Fruit fly (Drosophila melanogaster) whole organism, pupa: ENCODE results near the gene CG14185.

ENCODE experiments used
- CG10348 ChIP-seq: fragments of 200-800 bp; sonication (Bioruptor generic); IDR thresholded peaks from 2 replicates; pipeline ENCODE4 v1.3.6; 2022; ENCODE audit warnings: missing biosample characterization, missing genetic modification characterization
- CG12605 ChIP-seq: fragments of 200-800 bp; sonication (Bioruptor generic); IDR thresholded peaks from 2 replicates; pipeline ENCODE4 v1.3.6; 2022; ENCODE audit warnings: missing biosample characterization, missing genetic modification characterization
- CG13204 ChIP-seq: fragments of 200-800 bp; sonication (Bioruptor generic); optimal IDR thresholded peaks from 2 replicates; lab custom pipeline; 2018; ENCODE audit warnings: missing biosample characterization, mild to moderate bottlenecking, missing genetic modification characterization, moderate library complexity
- CG17806 ChIP-seq: fragments of 200-800 bp; sonication (Bioruptor generic); optimal IDR thresholded peaks from 2 replicates; lab custom pipeline; 2018; ENCODE audit warnings: missing biosample characterization, mild to moderate bottlenecking, missing genetic modification characterization, moderate library complexity
- CG4496 ChIP-seq: fragments of 200-800 bp; sonication (Bioruptor generic); IDR thresholded peaks from 3 replicates; pipeline ENCODE4 v1.3.6; 2022; ENCODE audit warnings: missing biosample characterization, missing genetic modification characterization
- CG8301 ChIP-seq: fragments of 200-800 bp; sonication (Bioruptor generic); optimal IDR thresholded peaks from 2 replicates; lab custom pipeline; 2018; ENCODE audit warnings: missing biosample characterization, mild to moderate bottlenecking, missing genetic modification characterization
- CG9948 ChIP-seq: fragments of 200-800 bp; sonication (Bioruptor generic); optimal IDR thresholded peaks from 2 replicates; lab custom pipeline; 2018; ENCODE audit warnings: missing biosample characterization, mild to moderate bottlenecking, missing genetic modification characterization, moderate library complexity
- D1 ChIP-seq: fragments of 200-800 bp; sonication (Bioruptor generic); optimal IDR thresholded peaks from 2 replicates; lab custom pipeline; 2018; ENCODE audit warnings: missing biosample characterization, mild to moderate bottlenecking, missing genetic modification characterization, moderate library complexity
- Ets98B ChIP-seq: fragments of 200-800 bp; sonication (Bioruptor generic); IDR thresholded peaks from 2 replicates; pipeline ENCODE4 v1.3.6; 2022; ENCODE audit warnings: missing biosample characterization, missing genetic modification characterization
- Pif1A ChIP-seq: fragments of 200-800 bp; sonication (Bioruptor generic); optimal IDR thresholded peaks from 3 replicates; lab custom pipeline; 2016; ENCODE audit warnings: missing biosample characterization, missing genetic modification characterization
- Snoo ChIP-seq: fragments of 200-800 bp; sonication (Bioruptor generic); optimal IDR thresholded peaks from 3 replicates; lab custom pipeline; 2017; ENCODE audit warnings: missing biosample characterization, mild to moderate bottlenecking, missing genetic modification characterization, inconsistent platforms
- fd96Ca ChIP-seq: fragments of 200-800 bp; sonication (Bioruptor generic); IDR thresholded peaks from 3 replicates; pipeline ENCODE4 v1.3.6; 2022; ENCODE audit warnings: missing biosample characterization, missing genetic modification characterization
- gl ChIP-seq: fragments of 200-800 bp; sonication (Bioruptor generic); optimal IDR thresholded peaks from 2 replicates; lab custom pipeline; 2018; ENCODE audit warnings: missing biosample characterization, mild to moderate bottlenecking, missing genetic modification characterization
- rn ChIP-seq: fragments of 200-800 bp; sonication (Bioruptor generic); IDR thresholded peaks from 2 replicates; pipeline ENCODE4 v1.3.6; 2022; ENCODE audit warnings: missing biosample characterization, missing genetic modification characterization

DNA sequence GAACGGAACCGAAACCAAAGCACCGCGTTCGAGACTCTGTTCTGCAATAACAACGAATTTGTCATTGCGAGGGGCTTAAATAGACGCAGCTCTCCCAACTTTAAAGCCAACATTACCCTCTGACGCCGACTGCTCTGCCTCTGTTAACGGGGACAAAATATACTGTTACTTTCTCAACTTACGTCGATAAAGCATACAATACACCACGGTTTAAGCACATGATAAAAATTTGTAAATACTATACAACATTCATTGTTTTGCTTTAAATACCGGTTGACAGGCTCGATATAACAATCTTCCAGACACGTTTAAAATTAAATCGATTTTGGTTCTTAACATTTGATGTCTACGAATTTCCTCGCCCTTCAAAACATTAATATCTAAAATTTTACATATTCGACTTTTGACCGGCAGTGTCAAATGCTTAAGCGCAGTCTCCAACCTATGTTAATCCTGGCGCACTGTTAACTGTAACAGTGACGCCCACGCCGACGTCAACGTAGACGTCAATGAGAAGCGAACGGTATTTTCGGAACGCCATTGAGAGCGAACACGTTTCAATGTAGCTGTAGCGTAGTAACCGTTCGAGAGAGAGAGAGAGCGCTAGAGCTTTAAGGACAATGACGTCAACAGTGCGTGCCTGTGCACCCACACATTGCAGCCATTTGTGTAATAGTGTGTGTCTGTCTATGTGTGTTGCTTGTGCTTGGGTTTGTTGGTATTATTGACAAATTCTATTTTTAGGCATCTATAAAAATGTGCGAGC, 1.9 kb upstream of the CG14185 start, which contains the start of gene CG14186:
- TF ChIP-seq CG13204 (GFP tag; lab: Kevin White, UChicago) (no peak), CG17806 (tag; lab: Kevin White, UChicago) (no peak), gl (tag; lab: Kevin White, UChicago) (no peak), CG9948 (tag; lab: Kevin White, UChicago) (no peak), CG4496 (GFP tag; lab: Robert Waterston, UW) (0 out of 3 replicates have a peak, but pooled peaks have one; percentile 14), D1 (no peak), CG12605 (GFP tag; lab: Robert Waterston, UW) (no peak), Pif1A (GFP tag; lab: Kevin White, UChicago) (no peak), CG10348 (GFP tag; lab: Robert Waterston, UW) (no peak), Snoo (tag; lab: Kevin White, UChicago) (no peak), rn (no peak), Ets98B (GFP tag; lab: Robert Waterston, UW) (no peak), CG8301 (tag; lab: Kevin White, UChicago) (no peak), fd96Ca (0 out of 3 replicates have a peak, but pooled peaks have one; percentile 11)
